Fruit fly (Drosophila melanogaster) whole organism, embryonic: ENCODE measurements around the gene mRpL13.

Source experiments
- Atf-2 ChIP-seq: fragments of 200-800 bp; sonication (Bioruptor generic); optimal IDR thresholded peaks from 2 replicates; lab custom pipeline; 2016; ENCODE audit warnings: missing biosample characterization, missing genetic modification characterization
- Bdp1 ChIP-seq: fragments of 200-800 bp; sonication (Bioruptor generic); optimal IDR thresholded peaks from 3 replicates; lab custom pipeline; 2016; ENCODE audit warnings: missing biosample characterization, missing genetic modification characterization
- Blimp-1 ChIP-seq: fragments of 200-800 bp; sonication (Bioruptor generic); optimal IDR thresholded peaks from 3 replicates; lab custom pipeline; 2018; ENCODE audit warnings: missing biosample characterization, missing genetic modification characterization, mild to moderate bottlenecking, moderate library complexity, missing genetic modification reagents
- CG10274 ChIP-seq: fragments of 200-800 bp; sonication (Bioruptor generic); optimal IDR thresholded peaks from 3 replicates; lab custom pipeline; 2017; ENCODE audit warnings: missing biosample characterization, mild to moderate bottlenecking, missing genetic modification characterization
- CG10431 ChIP-seq: fragments of 200-800 bp; sonication (Bioruptor generic); optimal IDR thresholded peaks from 3 replicates; lab custom pipeline; 2018; ENCODE audit warnings: missing biosample characterization, mild to moderate bottlenecking, missing genetic modification characterization
- CG10462 ChIP-seq: fragments of 200-800 bp; sonication (Bioruptor generic); optimal IDR thresholded peaks from 2 replicates; lab custom pipeline; 2016; ENCODE audit warnings: missing biosample characterization, missing genetic modification characterization
- CG12659 ChIP-seq: fragments of 200-800 bp; sonication (Bioruptor generic); optimal IDR thresholded peaks from 3 replicates; lab custom pipeline; 2017; ENCODE audit warnings: mild to moderate bottlenecking, missing biosample characterization, missing genetic modification reagents, missing genetic modification characterization
- CG13287 ChIP-seq: fragments of 200-800 bp; sonication (Bioruptor generic); IDR thresholded peaks from 2 replicates; pipeline ENCODE4 v1.3.6; 2022; ENCODE audit warnings: missing biosample characterization, missing genetic modification characterization; ENCODE audit not compliant: partially characterized antibody
- CG13424 ChIP-seq: fragments of 200-800 bp; sonication (Bioruptor generic); optimal IDR thresholded peaks from 2 replicates; lab custom pipeline; 2019; ENCODE audit warnings: missing biosample characterization, mild to moderate bottlenecking, missing genetic modification characterization, moderate library complexity
- CG16813 ChIP-seq: fragments of 200-800 bp; sonication (Bioruptor generic); IDR thresholded peaks from 3 replicates; pipeline ENCODE4 v1.3.6; 2022; ENCODE audit warnings: missing biosample characterization, missing genetic modification characterization; ENCODE audit not compliant: partially characterized antibody
- CG17328 ChIP-seq: fragments of 200-800 bp; sonication (Bioruptor generic); IDR thresholded peaks from 2 replicates; pipeline ENCODE4 v1.3.6; 2022; ENCODE audit warnings: missing biosample characterization, missing genetic modification characterization
- CG18476 ChIP-seq: fragments of 200-800 bp; sonication (Bioruptor generic); optimal IDR thresholded peaks from 2 replicates; lab custom pipeline; 2016; ENCODE audit warnings: missing biosample characterization, mild to moderate bottlenecking, missing genetic modification characterization
- CG2889 ChIP-seq: fragments of 200-800 bp; sonication (Bioruptor generic); IDR thresholded peaks from 3 replicates; pipeline ENCODE4 v1.3.6; 2022; ENCODE audit warnings: missing biosample characterization, missing genetic modification characterization
- CG30431 ChIP-seq: fragments of 200-800 bp; sonication (Bioruptor generic); optimal IDR thresholded peaks from 2 replicates; lab custom pipeline; 2017; ENCODE audit warnings: missing biosample characterization, missing genetic modification characterization
- CG31224 ChIP-seq: fragments of 200-800 bp; sonication (Bioruptor generic); IDR thresholded peaks from 2 replicates; pipeline ENCODE4 v1.3.6; 2022; ENCODE audit warnings: missing biosample characterization, missing genetic modification characterization
- CG3995 ChIP-seq: fragments of 200-800 bp; sonication (Bioruptor generic); optimal IDR thresholded peaks from 3 replicates; lab custom pipeline; 2016; ENCODE audit warnings: missing biosample characterization, missing genetic modification characterization
- CG4707 ChIP-seq: fragments of 200-800 bp; sonication (Bioruptor generic); optimal IDR thresholded peaks from 2 replicates; lab custom pipeline; 2018; ENCODE audit warnings: missing biosample characterization, mild to moderate bottlenecking, missing genetic modification characterization, moderate library complexity
- CG7372 ChIP-seq: fragments of 200-800 bp; sonication (Bioruptor generic); IDR thresholded peaks from 2 replicates; pipeline ENCODE4 v1.3.6; 2022; ENCODE audit warnings: missing biosample characterization, missing genetic modification characterization
- CG9609 ChIP-seq: fragments of 200-800 bp; sonication (Bioruptor generic); optimal IDR thresholded peaks from 3 replicates; lab custom pipeline; 2016; ENCODE audit warnings: missing biosample characterization, missing genetic modification characterization
- CG9817 ChIP-seq: fragments of 200-800 bp; sonication (Bioruptor generic); optimal IDR thresholded peaks from 2 replicates; lab custom pipeline; 2018; ENCODE audit warnings: missing biosample characterization, mild to moderate bottlenecking, missing genetic modification characterization, moderate library complexity
- CHES-1-like ChIP-seq: fragments of 200-800 bp; sonication (Bioruptor generic); optimal IDR thresholded peaks from 2 replicates; lab custom pipeline; 2016; ENCODE audit warnings: missing biosample characterization, missing genetic modification characterization
- CTCF ChIP-seq: fragments of 200-800 bp; sonication (Bioruptor generic); optimal IDR thresholded peaks from 2 replicates; lab custom pipeline; 2017; ENCODE audit warnings: missing biosample characterization, mild to moderate bottlenecking, missing genetic modification characterization, moderate library complexity
- Fer2 ChIP-seq: fragments of 200-800 bp; sonication (Bioruptor generic); optimal IDR thresholded peaks from 2 replicates; lab custom pipeline; 2018; ENCODE audit warnings: missing biosample characterization, mild to moderate bottlenecking, missing genetic modification characterization, moderate library complexity
- NC2α ChIP-seq: fragments of 200-800 bp; sonication (Bioruptor generic); optimal IDR thresholded peaks from 2 replicates; lab custom pipeline; 2016; ENCODE audit warnings: missing biosample characterization, missing genetic modification characterization
- NK7.1 ChIP-seq: fragments of 200-800 bp; sonication (Bioruptor generic); optimal IDR thresholded peaks from 3 replicates; lab custom pipeline; 2016; ENCODE audit warnings: missing biosample characterization, missing genetic modification characterization
- Poxn ChIP-seq: fragments of 200-800 bp; sonication (Bioruptor generic); IDR thresholded peaks from 2 replicates; pipeline ENCODE4 v1.3.6; 2022; ENCODE audit warnings: missing biosample characterization, missing genetic modification characterization
- Sox102F ChIP-seq: fragments of 200-800 bp; sonication (Bioruptor generic); optimal IDR thresholded peaks from 2 replicates; lab custom pipeline; 2018; ENCODE audit warnings: missing biosample characterization, mild to moderate bottlenecking, missing genetic modification characterization, moderate library complexity
- Taf1 ChIP-seq: fragments of 200-800 bp; sonication (Bioruptor generic); IDR thresholded peaks from 2 replicates; pipeline ENCODE4 v1.3.6; 2022; ENCODE audit warnings: missing biosample characterization, missing genetic modification characterization
- Usf ChIP-seq: fragments of 200-800 bp; sonication (Bioruptor generic); optimal IDR thresholded peaks from 2 replicates; lab custom pipeline; 2017; ENCODE audit warnings: missing genotype, missing biosample characterization, missing genetic modification characterization
- al ChIP-seq: fragments of 200-800 bp; sonication (Bioruptor generic); IDR thresholded peaks from 2 replicates; pipeline ENCODE4 v1.3.6; 2022; ENCODE audit warnings: missing biosample characterization, missing genetic modification characterization
- cad ChIP-seq: fragments of >200 bp; optimal IDR thresholded peaks from 2 replicates; lab custom pipeline; 2017; ENCODE audit warnings: missing biosample characterization, missing genetic modification characterization
- cas ChIP-seq: fragments of 200-800 bp; sonication (Bioruptor generic); IDR thresholded peaks from 2 replicates; pipeline ENCODE4 v1.3.6; 2022; ENCODE audit warnings: missing biosample characterization, missing genetic modification characterization
- cg ChIP-seq: fragments of 200-800 bp; sonication (Bioruptor generic); optimal IDR thresholded peaks from 3 replicates; lab custom pipeline; 2019; ENCODE audit warnings: missing biosample characterization, mild to moderate bottlenecking, missing genetic modification characterization, moderate library complexity
- cwo ChIP-seq: fragments of 200-800 bp; sonication (Bioruptor generic); optimal IDR thresholded peaks from 3 replicates; lab custom pipeline; 2017; ENCODE audit warnings: missing biosample characterization, missing genetic modification characterization, mild to moderate bottlenecking, moderate library complexity, missing genetic modification reagents
- dimm ChIP-seq: fragments of 200-800 bp; sonication (Bioruptor generic); IDR thresholded peaks from 2 replicates; pipeline ENCODE4 v1.3.6; 2022; ENCODE audit warnings: missing biosample characterization, missing genetic modification characterization
- en ChIP-seq: fragments of 200-800 bp; sonication (Bioruptor generic); optimal IDR thresholded peaks from 2 replicates; lab custom pipeline; 2016; ENCODE audit warnings: missing biosample characterization, missing genetic modification characterization
- eyg ChIP-seq: fragments of 200-800 bp; sonication (Bioruptor generic); optimal IDR thresholded peaks from 3 replicates; lab custom pipeline; 2016; ENCODE audit warnings: missing biosample characterization, missing genetic modification characterization
- gem ChIP-seq: fragments of 200-800 bp; sonication (Bioruptor generic); optimal IDR thresholded peaks from 2 replicates; lab custom pipeline; 2019; ENCODE audit warnings: missing biosample characterization, mild to moderate bottlenecking, missing genetic modification characterization, moderate library complexity
- her ChIP-seq: fragments of 200-800 bp; sonication (Bioruptor generic); optimal IDR thresholded peaks from 2 replicates; lab custom pipeline; 2016; ENCODE audit warnings: missing biosample characterization, missing genetic modification characterization
- hth ChIP-seq: fragments of >200 bp; optimal IDR thresholded peaks from 2 replicates; lab custom pipeline; 2017; ENCODE audit warnings: inconsistent platforms
- ind ChIP-seq: fragments of 200-800 bp; sonication (Bioruptor generic); optimal IDR thresholded peaks from 3 replicates; lab custom pipeline; 2016; ENCODE audit warnings: missing biosample characterization, missing genetic modification characterization
- lbe ChIP-seq: fragments of 200-800 bp; sonication (Bioruptor generic); optimal IDR thresholded peaks from 2 replicates; lab custom pipeline; 2016; ENCODE audit warnings: missing biosample characterization, mild to moderate bottlenecking, missing genetic modification characterization
- nmo ChIP-seq: fragments of 200-800 bp; sonication (Bioruptor generic); optimal IDR thresholded peaks from 2 replicates; lab custom pipeline; 2018; ENCODE audit warnings: missing biosample characterization, mild to moderate bottlenecking, missing genetic modification characterization, moderate library complexity
- nom ChIP-seq: fragments of 200-800 bp; sonication (Bioruptor generic); optimal IDR thresholded peaks from 2 replicates; lab custom pipeline; 2017; ENCODE audit warnings: missing biosample characterization, missing genetic modification characterization, mild to moderate bottlenecking, moderate library complexity, missing genetic modification reagents
- phol ChIP-seq: fragments of 200-800 bp; sonication (Bioruptor generic); optimal IDR thresholded peaks from 3 replicates; lab custom pipeline; 2018; ENCODE audit warnings: missing biosample characterization, mild to moderate bottlenecking, missing genetic modification characterization, moderate library complexity
- prd ChIP-seq, 3 experiments: fragments of >200 bp in 2 of 3; fragments of 200-800 bp in 1 of 3; sonication (Bioruptor generic) in 1 of 3; optimal IDR thresholded peaks in 2 of 3; IDR thresholded peaks in 1 of 3; 2 replicates in 2 of 3; 3 replicates in 1 of 3; pipeline versions ENCODE4 v1.3.6 to Lab custom; 2017 to 2022; ENCODE audit warnings: missing biosample characterization in 1 of 3, missing genetic modification characterization in 1 of 3
- pros ChIP-seq: fragments of 200-800 bp; sonication (Bioruptor generic); optimal IDR thresholded peaks from 3 replicates; lab custom pipeline; 2019; ENCODE audit warnings: missing biosample characterization, mild to moderate bottlenecking, missing genetic modification characterization, moderate library complexity
- repo ChIP-seq: fragments of 200-800 bp; sonication (Bioruptor generic); optimal IDR thresholded peaks from 2 replicates; lab custom pipeline; 2016; ENCODE audit warnings: missing biosample characterization, missing genetic modification characterization
- salm ChIP-seq: fragments of 200-800 bp; sonication (Bioruptor generic); optimal IDR thresholded peaks from 2 replicates; lab custom pipeline; 2018; ENCODE audit warnings: missing biosample characterization, mild to moderate bottlenecking, missing genetic modification characterization
- sug ChIP-seq: fragments of 200-800 bp; optimal IDR thresholded peaks from 2 replicates; lab custom pipeline; 2019; ENCODE audit warnings: missing biosample characterization, mild to moderate bottlenecking, missing genetic modification characterization, moderate library complexity
- unpg ChIP-seq: fragments of 200-800 bp; sonication (Bioruptor generic); optimal IDR thresholded peaks from 3 replicates; lab custom pipeline; 2018; ENCODE audit warnings: missing biosample characterization, mild to moderate bottlenecking, missing genetic modification characterization, moderate library complexity

Gene mRpL13

dm6 chr2L:18890087-18890486 is 31.0 kb upstream of the mRpL13 start (continued):
- TF ChIP-seq Sox102F (GFP tag; lab: Kevin White, UChicago) = peak; percentile 64
- TF ChIP-seq NK7.1 (GFP tag; lab: Kevin White, UChicago) = peak; percentile 36
- TF ChIP-seq ind (GFP tag; lab: Kevin White, UChicago) = peak; percentile 61
- peak; percentile 88 for TF ChIP-seq CG17328 (GFP tag; lab: Robert Waterston, UW)
- peak; percentile 72 for TF ChIP-seq en (GFP tag; lab: Kevin White, UChicago)
- TF ChIP-seq hth = no peak
- TF ChIP-seq cg (GFP tag; lab: Kevin White, UChicago) = peak; percentile 50
- TF ChIP-seq CTCF (GFP tag; lab: Kevin White, UChicago) = no peak
- TF ChIP-seq CG13287 (GFP tag; lab: Robert Waterston, UW) = no peak
- TF ChIP-seq lbe (GFP tag; lab: Kevin White, UChicago) = peak; percentile 33
- peak; percentile 86 for TF ChIP-seq nmo (GFP tag; lab: Kevin White, UChicago)
- peak; percentile 50 for TF ChIP-seq CG4707
- TF ChIP-seq repo = peak; percentile 68
- peak; percentile 42 for TF ChIP-seq CG12659 (GFP tag; lab: Kevin White, UChicago)
- peak; percentile 83 for TF ChIP-seq unpg (GFP tag; lab: Kevin White, UChicago)
- no peak for TF ChIP-seq cwo (GFP tag; lab: Kevin White, UChicago)
- TF ChIP-seq Atf-2 = peak; percentile 78
- peak; percentile 74 for TF ChIP-seq CG10462 (GFP tag; lab: Kevin White, UChicago)
- peak; percentile 77 for TF ChIP-seq Blimp-1 (GFP tag; lab: Kevin White, UChicago)
- TF ChIP-seq CG31224 (GFP tag; lab: Robert Waterston, UW) = no peak
- TF ChIP-seq her (GFP tag; lab: Kevin White, UChicago) = peak; percentile 16
- peak; percentile 52 for TF ChIP-seq Bdp1
- TF ChIP-seq NC2α (GFP tag; lab: Kevin White, UChicago) = peak; percentile 70
- peak; percentile 79 for TF ChIP-seq CG13424 (tag; lab: Kevin White, UChicago)
- TF ChIP-seq nom (GFP tag; lab: Kevin White, UChicago) = peak; percentile 25
- peak; percentile 72 for TF ChIP-seq Usf (GFP tag; lab: Kevin White, UChicago)
- no peak for TF ChIP-seq Fer2 (tag; lab: Kevin White, UChicago)
- TF ChIP-seq Taf1 (GFP tag; lab: Robert Waterston, UW) = no peak
- peak; percentile 37 for TF ChIP-seq salm (tag; lab: Kevin White, UChicago)
- peak; percentile 38 for TF ChIP-seq CG9817
- TF ChIP-seq CG30431 = peak; percentile 82
- no peak for TF ChIP-seq CG16813 (GFP tag; lab: Robert Waterston, UW)
- TF ChIP-seq sug (tag; lab: Kevin White, UChicago) = no peak
- TF ChIP-seq pros = no peak
- TF ChIP-seq cad (GFP tag; lab: Kevin White, UChicago) = no peak
- TF ChIP-seq CG2889 (GFP tag; lab: Robert Waterston, UW) = peak; percentile 67; the same call in 2 of the 3 replicates
- TF ChIP-seq dimm (GFP tag; lab: Robert Waterston, UW) = 0 out of 2 replicates have a peak, but pooled peaks have one; percentile 28
- no peak for TF ChIP-seq CG10274 (GFP tag; lab: Kevin White, UChicago)
- peak; percentile 88 for TF ChIP-seq gem (tag; lab: Kevin White, UChicago)
- no peak for TF ChIP-seq CG3995 (GFP tag; lab: Kevin White, UChicago)
- peak; percentile 7 for TF ChIP-seq eyg (GFP tag; lab: Kevin White, UChicago)
- TF ChIP-seq CG9609 (GFP tag; lab: Kevin White, UChicago) = peak; percentile 63
- peak; percentile 35; the same call in 1 of the 2 replicates for TF ChIP-seq CG7372 (GFP tag; lab: Robert Waterston, UW)
- peak; percentile 50 for TF ChIP-seq CHES-1-like (GFP tag; lab: Kevin White, UChicago)
- TF ChIP-seq prd (optimal IDR thresholded peaks at IDR 0.05; lab: Kevin White, UChicago) = no peak
- peak; percentile 94 for TF ChIP-seq prd (GFP tag; IDR thresholded peaks at IDR 0.05; lab: Robert Waterston, UW)
- TF ChIP-seq al (GFP tag; lab: Robert Waterston, UW) = no peak
- TF ChIP-seq CG18476 = peak; percentile 70
- TF ChIP-seq phol = peak; percentile 85
- no peak for TF ChIP-seq cas (GFP tag; lab: Robert Waterston, UW)
- peak; percentile 31 for TF ChIP-seq CG10431 (GFP tag; lab: Kevin White, UChicago)
- TF ChIP-seq Poxn (GFP tag; lab: Robert Waterston, UW) = no peak
